Worm (Caenorhabditis elegans) whole organism, L3 larva: ENCODE data around the gene mab-10.
A peak's percentile ranks its signal among the peaks of the same experiment; 100 is the strongest.

ENCODE experiments used
- R02D3.7 ChIP-seq: fragments of 150-350 bp; optimal IDR thresholded peaks from 2 replicates; lab custom pipeline; 2014; ENCODE audit warnings: missing biosample characterization, missing genetic modification characterization
- ZK546.5 ChIP-seq: sonication (generic microtip); optimal IDR thresholded peaks from 2 replicates; lab custom pipeline; 2017; ENCODE audit warnings: missing biosample characterization, missing genetic modification characterization
- aly-2 ChIP-seq: fragments of 150-350 bp; optimal IDR thresholded peaks from 2 replicates; lab custom pipeline; 2014; ENCODE audit warnings: missing biosample characterization, missing genetic modification characterization
- ama-1 ChIP-seq: fragments of 150-350 bp; optimal IDR thresholded peaks from 2 replicates; lab custom pipeline; 2018
- ceh-16 ChIP-seq: sonication (generic microtip); optimal IDR thresholded peaks from 2 replicates; lab custom pipeline; 2017; ENCODE audit warnings: missing biosample characterization, missing genetic modification characterization
- ceh-28 ChIP-seq: fragments of 150-350 bp; optimal IDR thresholded peaks from 2 replicates; lab custom pipeline; 2014; ENCODE audit warnings: missing biosample characterization, missing genetic modification reagents, missing genetic modification characterization
- ceh-82 ChIP-seq: fragments of 150-350 bp; optimal IDR thresholded peaks from 2 replicates; lab custom pipeline; 2014; ENCODE audit warnings: missing biosample characterization, missing genetic modification characterization
- ceh-9 ChIP-seq: sonication (generic microtip); optimal IDR thresholded peaks from 2 replicates; lab custom pipeline; 2018; ENCODE audit warnings: missing biosample characterization, missing genetic modification characterization
- daf-12 ChIP-seq: fragments of 150-350 bp; optimal IDR thresholded peaks from 2 replicates; lab custom pipeline; 2014; ENCODE audit warnings: missing biosample characterization, missing genetic modification reagents, missing genetic modification characterization
- egl-27 ChIP-seq: sonication (generic microtip); optimal IDR thresholded peaks from 4 replicates; lab custom pipeline; 2017; ENCODE audit warnings: missing biosample characterization, missing genetic modification reagents, missing genetic modification characterization
- egl-5 ChIP-seq: fragments of 150-350 bp; optimal IDR thresholded peaks from 2 replicates; lab custom pipeline; 2017; ENCODE audit warnings: missing biosample characterization, missing genetic modification reagents, missing genetic modification characterization, inconsistent platforms
- elt-1 ChIP-seq: fragments of 150-350 bp; optimal IDR thresholded peaks from 2 replicates; lab custom pipeline; 2014; ENCODE audit warnings: missing biosample characterization, missing genetic modification characterization
- elt-2 ChIP-seq: sonication (generic microtip); optimal IDR thresholded peaks from 2 replicates; lab custom pipeline; 2016; ENCODE audit warnings: missing genetic modification reagents, mild to moderate bottlenecking, missing genetic modification characterization, missing compliant biosample characterization
- elt-3 ChIP-seq, 3 experiments: fragments of 150-350 bp in 1 of 3; sonication (generic microtip) in 2 of 3; optimal IDR thresholded peaks; 2 replicates in 2 of 3; 4 replicates in 1 of 3; lab custom pipeline; 2014 to 2017; ENCODE audit warnings: missing biosample characterization in 3 of 3, missing genetic modification characterization in 3 of 3
- eor-1 ChIP-seq, 2 experiments: fragments of 150-350 bp; optimal IDR thresholded peaks; 2 replicates each; lab custom pipeline; 2014 to 2018; ENCODE audit warnings: missing biosample characterization in 2 of 2, missing genetic modification characterization in 2 of 2
- fkh-10 ChIP-seq: sonication (generic microtip); optimal IDR thresholded peaks from 2 replicates; lab custom pipeline; 2017; ENCODE audit warnings: missing biosample characterization, missing genetic modification reagents, missing genetic modification characterization
- fkh-2 ChIP-seq: fragments of 150-350 bp; optimal IDR thresholded peaks from 2 replicates; lab custom pipeline; 2014; ENCODE audit warnings: missing biosample characterization, missing genetic modification reagents, missing genetic modification characterization
- fos-1 ChIP-seq: fragments of 150-350 bp; optimal IDR thresholded peaks from 2 replicates; lab custom pipeline; 2014; ENCODE audit warnings: missing biosample characterization, missing genetic modification characterization
- hmg-11 ChIP-seq: sonication (generic microtip); optimal IDR thresholded peaks from 2 replicates; lab custom pipeline; 2016; ENCODE audit warnings: missing genetic modification characterization, missing compliant biosample characterization
- jun-1 ChIP-seq: fragments of 150-350 bp; optimal IDR thresholded peaks from 2 replicates; lab custom pipeline; 2014; ENCODE audit warnings: missing biosample characterization, missing genetic modification reagents, missing genetic modification characterization
- lin-15B ChIP-seq: fragments of 150-350 bp; optimal IDR thresholded peaks from 2 replicates; lab custom pipeline; 2014; ENCODE audit warnings: missing biosample characterization, missing genetic modification characterization
- lin-39 ChIP-seq: fragments of 150-350 bp; optimal IDR thresholded peaks from 2 replicates; lab custom pipeline; 2018; ENCODE audit warnings: missing biosample characterization, missing genetic modification reagents, missing genetic modification characterization
- lsy-12 ChIP-seq: sonication (generic microtip); optimal IDR thresholded peaks from 2 replicates; lab custom pipeline; 2016; ENCODE audit warnings: mild to moderate bottlenecking, missing genetic modification characterization, missing compliant biosample characterization
- mdl-1 ChIP-seq: fragments of 150-350 bp; optimal IDR thresholded peaks from 2 replicates; lab custom pipeline; 2014; ENCODE audit warnings: missing biosample characterization, missing genetic modification characterization
- mml-1 ChIP-seq: fragments of 150-350 bp; sonication (generic microtip); optimal IDR thresholded peaks from 3 replicates; lab custom pipeline; 2014; ENCODE audit warnings: missing biosample characterization, missing genetic modification characterization
- nfya-1 ChIP-seq: sonication (generic microtip); optimal IDR thresholded peaks from 2 replicates; lab custom pipeline; 2017; ENCODE audit warnings: missing genetic modification characterization, mild to moderate bottlenecking, missing compliant biosample characterization, antibody characterized with exemption, moderate library complexity; ENCODE audit not compliant: insufficient read depth
- nhr-11 ChIP-seq: fragments of 150-350 bp; optimal IDR thresholded peaks from 2 replicates; lab custom pipeline; 2014; ENCODE audit warnings: missing biosample characterization, missing genetic modification characterization
- nhr-12 ChIP-seq: fragments of 150-350 bp; optimal IDR thresholded peaks from 2 replicates; lab custom pipeline; 2014; ENCODE audit warnings: missing biosample characterization, missing genetic modification characterization
- nhr-23 ChIP-seq: fragments of 150-350 bp; optimal IDR thresholded peaks from 2 replicates; lab custom pipeline; 2014; ENCODE audit warnings: missing biosample characterization, missing genetic modification reagents, missing genetic modification characterization
- nhr-237 ChIP-seq: fragments of 150-350 bp; optimal IDR thresholded peaks from 2 replicates; lab custom pipeline; 2014; ENCODE audit warnings: missing biosample characterization, missing genetic modification characterization
- nhr-25 ChIP-seq: sonication (generic microtip); optimal IDR thresholded peaks from 2 replicates; lab custom pipeline; 2017; ENCODE audit warnings: missing biosample characterization, missing genetic modification characterization
- nhr-28 ChIP-seq: fragments of 150-350 bp; optimal IDR thresholded peaks from 2 replicates; lab custom pipeline; 2014; ENCODE audit warnings: missing biosample characterization, missing genetic modification characterization
- nhr-43 ChIP-seq: sonication (generic microtip); optimal IDR thresholded peaks from 2 replicates; lab custom pipeline; 2016; ENCODE audit warnings: mild to moderate bottlenecking, missing genetic modification characterization, missing compliant biosample characterization; ENCODE audit not compliant: poor library complexity, severe bottlenecking
- nhr-67 ChIP-seq: fragments of 150-350 bp; optimal IDR thresholded peaks from 2 replicates; lab custom pipeline; 2014; ENCODE audit warnings: missing biosample characterization, missing genetic modification characterization
- nhr-76 ChIP-seq: fragments of 150-350 bp; sonication (generic microtip); optimal IDR thresholded peaks from 5 replicates; lab custom pipeline; 2014; ENCODE audit warnings: missing biosample characterization, missing genetic modification characterization
- nhr-77 ChIP-seq: fragments of 150-350 bp; optimal IDR thresholded peaks from 2 replicates; lab custom pipeline; 2014; ENCODE audit warnings: missing biosample characterization, missing genetic modification characterization
- pha-4 ChIP-seq: fragments of 150-350 bp; optimal IDR thresholded peaks from 2 replicates; lab custom pipeline; 2014; ENCODE audit warnings: missing biosample characterization, missing genetic modification reagents, missing genetic modification characterization
- pqm-1 ChIP-seq: fragments of 150-350 bp; optimal IDR thresholded peaks from 2 replicates; lab custom pipeline; 2017; ENCODE audit warnings: missing biosample characterization, missing genetic modification characterization, inconsistent platforms
- sea-2 ChIP-seq: fragments of 150-350 bp; sonication (generic microtip); optimal IDR thresholded peaks from 4 replicates; lab custom pipeline; 2014; ENCODE audit warnings: missing biosample characterization, missing genetic modification reagents, missing genetic modification characterization
- skn-1 ChIP-seq: fragments of 150-350 bp; optimal IDR thresholded peaks from 2 replicates; lab custom pipeline; 2014; ENCODE audit warnings: missing biosample characterization, missing genetic modification characterization
- snpc-4 ChIP-seq: fragments of 150-350 bp; optimal IDR thresholded peaks from 2 replicates; lab custom pipeline; 2014; ENCODE audit warnings: missing biosample characterization, missing genetic modification characterization
- tbx-2 ChIP-seq: sonication (generic microtip); optimal IDR thresholded peaks from 2 replicates; lab custom pipeline; 2016; ENCODE audit warnings: mild to moderate bottlenecking, missing genetic modification characterization, missing compliant biosample characterization
- unc-39 ChIP-seq: sonication (generic microtip); optimal IDR thresholded peaks from 4 replicates; lab custom pipeline; 2017; ENCODE audit warnings: missing biosample characterization, missing genetic modification characterization
- unc-62 ChIP-seq: fragments of 150-350 bp; sonication (generic microtip); optimal IDR thresholded peaks from 4 replicates; lab custom pipeline; 2014; ENCODE audit warnings: missing biosample characterization, missing genetic modification reagents, missing genetic modification characterization
- zag-1 ChIP-seq: fragments of 150-350 bp; optimal IDR thresholded peaks from 2 replicates; lab custom pipeline; 2014; ENCODE audit warnings: missing biosample characterization, missing genetic modification characterization
- ztf-11 ChIP-seq: fragments of 150-350 bp; optimal IDR thresholded peaks from 2 replicates; lab custom pipeline; 2014; ENCODE audit warnings: missing biosample characterization, missing genetic modification characterization
- ztf-4 ChIP-seq: fragments of 150-350 bp; optimal IDR thresholded peaks from 2 replicates; lab custom pipeline; 2014; ENCODE audit warnings: missing biosample characterization, missing genetic modification characterization

mab-10 gene

ce11 chrII:10550872-10551647, 23.2 kb downstream of the mab-10 start (continued):
- TF ChIP-seq elt-2 (tag; lab: Kevin White, UChicago): peak; percentile 10

DNA sequence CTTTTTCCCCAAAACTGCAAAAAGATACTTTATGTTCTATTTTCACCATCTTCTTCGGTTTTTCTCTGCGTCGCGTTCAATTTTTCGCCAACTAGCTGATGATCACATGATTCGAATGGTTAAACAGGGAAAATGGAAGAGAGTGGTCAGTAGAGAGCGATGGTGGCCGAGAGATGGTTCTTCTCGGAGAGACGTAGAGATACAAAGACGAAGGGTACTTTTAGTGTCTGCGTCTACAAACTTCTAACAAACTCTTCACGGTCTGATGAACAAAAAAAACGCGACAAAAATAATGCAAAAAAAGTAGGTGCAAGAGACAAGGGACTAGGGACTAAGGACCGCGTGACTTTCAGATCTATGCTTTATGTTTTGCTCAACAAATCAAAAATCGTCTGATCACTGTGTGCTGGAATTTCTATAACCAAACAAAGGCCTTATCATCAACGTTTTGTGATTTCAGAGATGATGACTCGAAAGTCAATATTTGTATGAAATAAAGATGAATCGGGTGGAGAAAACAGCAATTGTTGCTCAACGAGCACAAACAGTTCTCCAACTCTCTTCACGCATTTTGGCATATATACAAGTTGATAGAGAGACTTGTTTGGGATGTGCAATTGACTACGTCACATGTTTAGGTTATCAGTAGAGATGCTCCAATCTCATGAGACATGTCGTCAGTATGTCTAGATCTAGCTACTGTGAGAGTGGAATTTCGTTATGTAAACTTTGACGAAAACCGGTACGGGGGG, 24.3 kb downstream of the mab-10 start:
- TF ChIP-seq skn-1 (tag; lab: Kevin White, UChicago) (peak; percentile 62), mml-1 (tag; lab: Kevin White, UChicago) (no peak), ama-1 (lab: Kevin White, UChicago) (peak; percentile 95), nhr-11 (tag; lab: Kevin White, UChicago) (peak; percentile 98), aly-2 (tag; lab: Kevin White, UChicago) (peak; percentile 20), ceh-16 (tag; lab: Kevin White, UChicago) (no peak), nhr-67 (no peak), nhr-28 (tag; lab: Kevin White, UChicago) (peak; percentile 11), lin-15B (tag; lab: Kevin White, UChicago) (peak; percentile 71), ztf-11 (tag; lab: Kevin White, UChicago) (no peak), tbx-2 (tag; lab: Kevin White, UChicago) (peak; percentile 84), nhr-237 (tag; lab: Kevin White, UChicago) (no peak), unc-62 (peak; percentile 79), mdl-1 (peak; percentile 84), egl-27 (tag; lab: Kevin White, UChicago) (peak; percentile 72), fkh-2 (tag; lab: Kevin White, UChicago) (no peak), zag-1 (peak; percentile 25), ceh-28 (tag; lab: Kevin White, UChicago) (peak; percentile 86), elt-3 (tag; optimal IDR thresholded peaks at IDR 0.05; lab: Kevin White, UChicago) (peak in 2 of 3 experiments; percentile 19 to 48), nhr-25 (tag; lab: Kevin White, UChicago) (peak; percentile 96), elt-2 (tag; lab: Kevin White, UChicago) (peak; percentile 56), fkh-10 (GFP tag; lab: Kevin White, UChicago) (peak; percentile 95), elt-1 (peak; percentile 38), eor-1 (tag; optimal IDR thresholded peaks at IDR 0.05; lab: Kevin White, UChicago) (peak; percentile 29 to 80), ztf-4 (tag; lab: Kevin White, UChicago) (peak; percentile 84), unc-39 (tag; lab: Kevin White, UChicago) (no peak), ZK546.5 (tag; lab: Kevin White, UChicago) (no peak), snpc-4 (tag; lab: Kevin White, UChicago) (peak; percentile 83), daf-12 (peak; percentile 13), sea-2 (no peak), jun-1 (peak; percentile 98), pha-4 (tag; lab: Kevin White, UChicago) (peak; percentile 98), fos-1 (tag; lab: Kevin White, UChicago) (no peak), lin-39 (tag; lab: Kevin White, UChicago) (peak; percentile 80), nhr-12 (tag; lab: Kevin White, UChicago) (no peak), hmg-11 (tag; lab: Kevin White, UChicago) (peak; percentile 87), nhr-23 (tag; lab: Kevin White, UChicago) (peak; percentile 99), lsy-12 (tag; lab: Kevin White, UChicago) (peak; percentile 78), ceh-9 (tag; lab: Kevin White, UChicago) (no peak), nhr-77 (tag; lab: Kevin White, UChicago) (peak; percentile 48), nfya-1 (tag; lab: Kevin White, UChicago) (peak; percentile 95), nhr-76 (tag; lab: Kevin White, UChicago) (peak; percentile 57), egl-5 (peak; percentile 97), ceh-82 (peak; percentile 74), nhr-43 (tag; lab: Kevin White, UChicago) (peak; percentile 90), pqm-1 (tag; lab: Kevin White, UChicago) (peak; percentile 49), R02D3.7 (tag; lab: Kevin White, UChicago) (peak; percentile 75)
